Worm (Caenorhabditis elegans): ENCODE data around the gene T05A1.5.

T05A1.5 gene

DNA sequence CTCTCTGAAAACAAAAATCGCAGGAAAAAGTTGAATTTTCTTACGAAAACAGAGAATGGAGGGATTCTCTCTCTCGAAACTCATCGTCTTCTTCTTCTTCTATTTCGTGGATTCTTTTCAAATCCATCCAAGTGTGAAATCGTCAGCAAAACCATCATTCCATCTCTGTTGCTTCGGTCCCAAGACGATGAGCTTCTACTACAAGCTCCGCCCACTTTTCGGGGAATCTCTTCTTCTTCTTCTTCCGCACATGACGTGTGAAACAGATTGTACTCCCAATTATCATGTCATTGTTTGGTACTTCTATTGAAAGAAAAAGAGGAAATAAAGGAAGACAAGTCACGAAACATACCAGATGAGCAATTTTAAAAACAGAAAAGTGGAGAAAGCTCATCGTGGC lies 22.9 kb upstream of the T05A1.5 start:
- TF ChIP-seq vab-7 (GFP tag; IDR thresholded peaks at IDR 0.05), result no peak
- no peak for TF ChIP-seq nhr-10 (tag; optimal IDR thresholded peaks at IDR 0.05)
- no peak for TF ChIP-seq mdl-1 (tag; optimal IDR thresholded peaks at IDR 0.05)
- no peak for TF ChIP-seq ZK546.5 (tag; optimal IDR thresholded peaks at IDR 0.05)
- TF ChIP-seq zag-1 (tag; optimal IDR thresholded peaks at IDR 0.05), result no peak
- TF ChIP-seq snpc-1.2 (GFP tag; IDR thresholded peaks at IDR 0.05), result no peak
- TF ChIP-seq aha-1 (tag), result no peak
- no peak for TF ChIP-seq ama-1 (optimal IDR thresholded peaks at IDR 0.05)
- TF ChIP-seq nhr-111 (GFP tag; optimal IDR thresholded peaks at IDR 0.05), result no peak
- TF ChIP-seq Y75B8A.6 (GFP tag; IDR thresholded peaks at IDR 0.05), result no peak
- TF ChIP-seq ZK337.2 (GFP tag; IDR thresholded peaks at IDR 0.05), result no peak
- TF ChIP-seq F37D6.2 (tag; optimal IDR thresholded peaks at IDR 0.05), result no peak
- TF ChIP-seq lin-1 (GFP tag; IDR thresholded peaks at IDR 0.05), result no peak

- no peak for TF ChIP-seq nhr-10 (tag; optimal IDR thresholded peaks at IDR 0.05)
- TF ChIP-seq daf-16 (GFP tag; optimal IDR thresholded peaks at IDR 0.05), result no peak
- peak; percentile 40 for TF ChIP-seq daf-16 (tag; optimal IDR thresholded peaks at IDR 0.05)
- no peak for TF ChIP-seq tra-1 (GFP tag; IDR thresholded peaks at IDR 0.05)
- TF ChIP-seq mdt-29 (GFP tag; IDR thresholded peaks at IDR 0.05), result no peak
- TF ChIP-seq gei-8 (GFP tag; optimal IDR thresholded peaks at IDR 0.05), result no peak
- no peak for TF ChIP-seq lir-3 (tag; optimal IDR thresholded peaks at IDR 0.05)
- TF ChIP-seq ZK337.2 (GFP tag; IDR thresholded peaks at IDR 0.05), result no peak
- no peak for TF ChIP-seq rbr-2 (tag; optimal IDR thresholded peaks at IDR 0.05)
- TF ChIP-seq zfp-3 (GFP tag; conservative IDR thresholded peaks at IDR 0.05), result no peak
- peak; percentile 9 for TF ChIP-seq aha-1 (tag)
- no peak for TF ChIP-seq zag-1 (tag; optimal IDR thresholded peaks at IDR 0.05)
- TF ChIP-seq vab-7 (GFP tag; IDR thresholded peaks at IDR 0.05), result no peak
- no peak for TF ChIP-seq attf-4 (tag; optimal IDR thresholded peaks at IDR 0.05)
- peak; percentile 95 for TF ChIP-seq Y48G9A.11 (GFP tag; IDR thresholded peaks at IDR 0.05)
- TF ChIP-seq D1046.2 (GFP tag; IDR thresholded peaks at IDR 0.05), result no peak
- TF ChIP-seq ceh-62 (tag; optimal IDR thresholded peaks at IDR 0.05), result no peak
- TF ChIP-seq dve-1 (tag; optimal IDR thresholded peaks at IDR 0.05; ENCODE audit: insufficient read depth), result peak; percentile 34
- TF ChIP-seq unc-62 (GFP tag; optimal IDR thresholded peaks at IDR 0.05 in 1 of 2), result no peak
- TF ChIP-seq unc-62 (tag; optimal IDR thresholded peaks at IDR 0.05), result no peak
- peak; percentile 38; the same call in 1 of the 2 replicates for TF ChIP-seq hmg-1.1 (GFP tag; IDR thresholded peaks at IDR 0.05)
- peak; percentile 12 for TF ChIP-seq hlh-30 (tag; optimal IDR thresholded peaks at IDR 0.05; ENCODE audit: insufficient read depth)
- no peak for TF ChIP-seq F37D6.2 (tag; optimal IDR thresholded peaks at IDR 0.05)
- no peak for TF ChIP-seq nhr-25 (tag; optimal IDR thresholded peaks at IDR 0.05; ENCODE audit: borderline replicate concordance, insufficient read depth)
- peak; percentile 56 for TF ChIP-seq nhr-6 (tag; optimal IDR thresholded peaks at IDR 0.05)
- no peak for TF ChIP-seq madf-5 (GFP tag; IDR thresholded peaks at IDR 0.05)
- TF ChIP-seq ceh-20 (GFP tag; IDR thresholded peaks at IDR 0.05), result no peak
- TF ChIP-seq nhr-237 (tag; optimal IDR thresholded peaks at IDR 0.05), result no peak
- peak in 1 of 2 experiments; percentile 62 for TF ChIP-seq lsy-2 (tag; optimal IDR thresholded peaks at IDR 0.05)
- TF ChIP-seq lin-39 (tag; optimal IDR thresholded peaks at IDR 0.05), result no peak
- no peak for TF ChIP-seq ztf-11 (tag; optimal IDR thresholded peaks at IDR 0.05)
- TF ChIP-seq cey-2 (tag; optimal IDR thresholded peaks at IDR 0.05; ENCODE audit: borderline replicate concordance, insufficient read depth), result no peak
- peak; percentile 36 for TF ChIP-seq mes-2 (tag; optimal IDR thresholded peaks at IDR 0.05; ENCODE audit: poor library complexity, severe bottlenecking)
- peak; percentile 88 for TF ChIP-seq dpl-1 (GFP tag; optimal IDR thresholded peaks at IDR 0.05)
- TF ChIP-seq lin-1 (GFP tag; IDR thresholded peaks at IDR 0.05), result no peak
- no peak for TF ChIP-seq zip-2 (tag; optimal IDR thresholded peaks at IDR 0.05)
- TF ChIP-seq pqm-1 (tag; optimal IDR thresholded peaks at IDR 0.05), result no peak
- peak; percentile 96 for TF ChIP-seq T20F7.1 (GFP tag; optimal IDR thresholded peaks at IDR 0.05)
- TF ChIP-seq tag-97 (GFP tag; IDR thresholded peaks at IDR 0.05), result no peak
These were observed 21.1 kb upstream of the T05A1.5 start, which contains the start of gene ndua-5 for ce11 chrIV:9524849-9525460. Gene ndua-5, minus strand, starts transcription at chrIV:9524899.
